Worm (Caenorhabditis elegans) whole organism, L2 larva: Measurements from ENCODE around the gene zipt-2.1.
A peak's percentile ranks its signal among the peaks of the same experiment; 100 is the strongest.

ENCODE experiments used
- C34F6.9 ChIP-seq: fragments of 150-350 bp; optimal IDR thresholded peaks from 2 replicates; lab custom pipeline; 2014; ENCODE audit warnings: missing biosample characterization, missing genetic modification characterization
- F13H6.1 ChIP-seq: sonication (generic microtip); optimal IDR thresholded peaks from 2 replicates; lab custom pipeline; 2016; ENCODE audit warnings: missing genetic modification characterization, missing compliant biosample characterization
- R02D3.7 ChIP-seq: fragments of 150-350 bp; optimal IDR thresholded peaks from 2 replicates; lab custom pipeline; 2014; ENCODE audit warnings: missing biosample characterization, missing genetic modification characterization
- ZK546.5 ChIP-seq: sonication (generic microtip); optimal IDR thresholded peaks from 2 replicates; lab custom pipeline; 2017; ENCODE audit warnings: missing biosample characterization, missing genetic modification characterization
- alr-1 ChIP-seq: fragments of 150-350 bp; optimal IDR thresholded peaks from 2 replicates; lab custom pipeline; 2014; ENCODE audit warnings: missing biosample characterization, missing genetic modification characterization
- aly-2 ChIP-seq: fragments of 150-350 bp; optimal IDR thresholded peaks from 2 replicates; lab custom pipeline; 2014; ENCODE audit warnings: missing biosample characterization, missing genetic modification characterization
- ama-1 ChIP-seq: fragments of 150-350 bp; optimal IDR thresholded peaks from 2 replicates; lab custom pipeline; 2018; ENCODE audit warnings: inconsistent platforms
- ceh-82 ChIP-seq: fragments of 150-350 bp; optimal IDR thresholded peaks from 2 replicates; lab custom pipeline; 2014; ENCODE audit warnings: missing biosample characterization, missing genetic modification characterization
- dmd-4 ChIP-seq: sonication (generic microtip); optimal IDR thresholded peaks from 2 replicates; lab custom pipeline; 2017; ENCODE audit warnings: missing biosample characterization, missing genetic modification characterization
- elt-3 ChIP-seq: sonication (generic microtip); optimal IDR thresholded peaks from 2 replicates; lab custom pipeline; 2017; ENCODE audit warnings: missing biosample characterization, missing genetic modification characterization
- fos-1 ChIP-seq: fragments of 150-350 bp; optimal IDR thresholded peaks from 2 replicates; lab custom pipeline; 2014; ENCODE audit warnings: missing biosample characterization, missing genetic modification characterization
- gmeb-1 ChIP-seq: fragments of 150-350 bp; optimal IDR thresholded peaks from 2 replicates; lab custom pipeline; 2014; ENCODE audit warnings: missing biosample characterization, missing genetic modification characterization
- lin-13 ChIP-seq: fragments of 150-350 bp; optimal IDR thresholded peaks from 2 replicates; lab custom pipeline; 2014; ENCODE audit warnings: missing biosample characterization, missing genetic modification reagents, missing genetic modification characterization
- lin-39 ChIP-seq: fragments of 150-350 bp; optimal IDR thresholded peaks from 2 replicates; lab custom pipeline; 2014; ENCODE audit warnings: missing biosample characterization, missing genetic modification reagents, missing genetic modification characterization
- lsy-2 ChIP-seq, 2 experiments: fragments of 150-350 bp in 1 of 2; sonication (generic microtip) in 1 of 2; optimal IDR thresholded peaks; 2 replicates each; lab custom pipeline; 2014 to 2017; ENCODE audit warnings: missing biosample characterization in 2 of 2, missing genetic modification characterization in 2 of 2
- mbf-1 ChIP-seq: sonication (generic microtip); optimal IDR thresholded peaks from 2 replicates; lab custom pipeline; 2017; ENCODE audit warnings: missing biosample characterization, missing genetic modification characterization
- mdl-1 ChIP-seq, 2 experiments: fragments of 150-350 bp in 1 of 2; sonication (generic microtip) in 1 of 2; optimal IDR thresholded peaks; 2 replicates each; lab custom pipeline; 2017; ENCODE audit warnings: missing biosample characterization in 2 of 2, missing genetic modification characterization in 2 of 2
- nhr-10 ChIP-seq: sonication (generic microtip); optimal IDR thresholded peaks from 2 replicates; lab custom pipeline; 2017; ENCODE audit warnings: missing biosample characterization, missing genetic modification characterization
- nhr-11 ChIP-seq: fragments of 150-350 bp; optimal IDR thresholded peaks from 2 replicates; lab custom pipeline; 2014; ENCODE audit warnings: missing biosample characterization, missing genetic modification characterization
- nhr-12 ChIP-seq: fragments of 150-350 bp; optimal IDR thresholded peaks from 2 replicates; lab custom pipeline; 2014; ENCODE audit warnings: missing biosample characterization, missing genetic modification characterization
- nhr-129 ChIP-seq: fragments of 150-350 bp; optimal IDR thresholded peaks from 2 replicates; lab custom pipeline; 2014; ENCODE audit warnings: missing biosample characterization, missing genetic modification characterization
- nhr-21 ChIP-seq: fragments of 150-350 bp; optimal IDR thresholded peaks from 2 replicates; lab custom pipeline; 2014; ENCODE audit warnings: missing biosample characterization, missing genetic modification characterization
- nhr-23 ChIP-seq: fragments of 150-350 bp; optimal IDR thresholded peaks from 2 replicates; lab custom pipeline; 2014; ENCODE audit warnings: missing biosample characterization, missing genetic modification reagents, missing genetic modification characterization
- nhr-25 ChIP-seq: fragments of 150-350 bp; sonication (generic microtip); optimal IDR thresholded peaks from 3 replicates; lab custom pipeline; 2014; ENCODE audit warnings: missing biosample characterization, missing genetic modification characterization
- peb-1 ChIP-seq: fragments of 150-350 bp; optimal IDR thresholded peaks from 2 replicates; lab custom pipeline; 2014; ENCODE audit warnings: missing biosample characterization, missing genetic modification characterization
- sem-4 ChIP-seq: fragments of 150-350 bp; optimal IDR thresholded peaks from 2 replicates; lab custom pipeline; 2014; ENCODE audit warnings: missing biosample characterization, missing genetic modification reagents, missing genetic modification characterization
- skn-1 ChIP-seq: sonication (generic microtip); optimal IDR thresholded peaks from 2 replicates; lab custom pipeline; 2017; ENCODE audit warnings: missing biosample characterization, missing genetic modification characterization
- sma-3 ChIP-seq: sonication (generic microtip); optimal IDR thresholded peaks from 2 replicates; lab custom pipeline; 2016; ENCODE audit warnings: missing genetic modification reagents, missing genetic modification characterization, missing compliant biosample characterization
- sma-9 ChIP-seq, 2 experiments: fragments of 150-350 bp in 1 of 2; sonication (generic microtip) in 1 of 2; optimal IDR thresholded peaks; 2 replicates each; lab custom pipeline; 2014 to 2016; ENCODE audit warnings: missing genetic modification characterization in 2 of 2, mild to moderate bottlenecking in 1 of 2, missing biosample characterization in 1 of 2, missing compliant biosample characterization in 1 of 2, missing genetic modification reagents in 1 of 2, moderate library complexity in 1 of 2
- snpc-4 ChIP-seq: fragments of 150-350 bp; optimal IDR thresholded peaks from 2 replicates; lab custom pipeline; 2014; ENCODE audit warnings: missing biosample characterization, missing genetic modification characterization
- unc-55 ChIP-seq: fragments of 150-350 bp; sonication (generic microtip); optimal IDR thresholded peaks from 3 replicates; lab custom pipeline; 2014; ENCODE audit warnings: missing biosample characterization, missing genetic modification reagents, missing genetic modification characterization
- unc-62 ChIP-seq: fragments of 150-350 bp; optimal IDR thresholded peaks from 2 replicates; lab custom pipeline; 2014; ENCODE audit warnings: missing biosample characterization, missing genetic modification reagents, missing genetic modification characterization
- zag-1 ChIP-seq: fragments of 150-350 bp; optimal IDR thresholded peaks from 2 replicates; lab custom pipeline; 2014; ENCODE audit warnings: missing biosample characterization, missing genetic modification characterization
- ztf-11 ChIP-seq: sonication (generic microtip); optimal IDR thresholded peaks from 2 replicates; lab custom pipeline; 2017; ENCODE audit warnings: missing biosample characterization, missing genetic modification characterization
- ztf-4 ChIP-seq: fragments of 150-350 bp; optimal IDR thresholded peaks from 2 replicates; lab custom pipeline; 2014; ENCODE audit warnings: missing biosample characterization, missing genetic modification characterization

Gene zipt-2.1

DNA sequence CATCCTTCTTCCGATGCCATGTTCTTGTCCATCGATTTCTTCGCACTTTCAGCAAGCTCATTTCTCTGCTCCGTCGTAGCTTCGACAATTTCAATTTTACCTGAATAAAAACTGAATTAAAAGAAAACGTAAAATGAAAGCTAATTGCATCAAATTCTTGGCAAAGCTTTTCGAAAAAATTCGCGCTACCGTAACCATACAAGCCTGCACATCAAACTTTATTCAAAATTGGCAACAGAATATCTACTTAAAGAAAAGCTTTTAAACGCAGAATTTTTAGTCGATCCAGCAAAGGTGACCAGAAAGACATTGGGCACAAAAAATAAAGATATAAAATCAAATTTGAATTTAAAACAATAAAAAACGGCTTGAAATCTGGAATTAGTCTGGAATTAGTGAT lies 42.8 kb downstream of the zipt-2.1 start:
- TF ChIP-seq sem-4 (no peak), nhr-21 (tag; lab: Kevin White, UChicago) (no peak), lsy-2 (tag; optimal IDR thresholded peaks at IDR 0.05; lab: Kevin White, UChicago) (no peak), alr-1 (tag; lab: Kevin White, UChicago) (no peak), sma-9 (GFP tag; optimal IDR thresholded peaks at IDR 0.05; lab: Kevin White, UChicago) (no peak), sma-9 (tag; optimal IDR thresholded peaks at IDR 0.05; lab: Kevin White, UChicago) (no peak), peb-1 (no peak), ZK546.5 (tag; lab: Kevin White, UChicago) (no peak), skn-1 (tag; lab: Kevin White, UChicago) (no peak), nhr-11 (tag; lab: Kevin White, UChicago) (no peak), snpc-4 (no peak), aly-2 (no peak), unc-62 (GFP tag; lab: Kevin White, UChicago) (no peak), F13H6.1 (no peak), mbf-1 (tag; lab: Kevin White, UChicago) (no peak), R02D3.7 (tag; lab: Kevin White, UChicago) (no peak), dmd-4 (tag; lab: Kevin White, UChicago) (no peak)

- TF ChIP-seq lin-13 (GFP tag; lab: Kevin White, UChicago) (peak; percentile 26), nhr-129 (tag; lab: Kevin White, UChicago) (peak; percentile 19), F13H6.1 (peak; percentile 7), C34F6.9 (tag; lab: Kevin White, UChicago) (peak; percentile 48), unc-55 (GFP tag; lab: Kevin White, UChicago) (peak; percentile 41), snpc-4 (no peak), lsy-2 (tag; optimal IDR thresholded peaks at IDR 0.05; lab: Kevin White, UChicago) (peak; percentile 76 to 95), nhr-12 (tag; lab: Kevin White, UChicago) (no peak)
Observed at ce11 chrIV:10842705-10843364, 43.4 kb downstream of the zipt-2.1 start, which contains the start of gene T11G6.5. Gene T11G6.5 (minus strand): TSS chrIV:10842755.

DNA sequence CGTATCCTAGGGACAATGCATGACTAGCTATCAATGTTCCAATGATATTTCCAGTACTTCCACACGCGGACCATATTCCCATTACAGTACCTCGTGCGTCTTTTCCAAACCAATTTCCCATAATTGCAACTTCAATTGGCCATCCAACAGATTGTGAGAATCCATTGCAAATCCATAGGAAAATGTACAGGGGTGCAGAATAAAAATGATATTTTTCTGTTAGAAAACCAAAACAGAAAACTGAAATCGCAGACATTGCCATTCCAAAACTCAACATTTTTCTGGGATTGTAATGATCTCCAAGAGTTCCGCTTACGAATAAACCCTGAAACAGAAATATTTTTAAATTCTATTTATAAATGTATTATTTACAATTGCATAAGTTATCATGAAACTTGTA lies 51.7 kb downstream of the zipt-2.1 start:
- TF ChIP-seq nhr-23 (tag; lab: Kevin White, UChicago) = no peak
- TF ChIP-seq zag-1 (tag; lab: Kevin White, UChicago) = no peak
- no peak for TF ChIP-seq mdl-1 (tag; optimal IDR thresholded peaks at IDR 0.05; lab: Kevin White, UChicago)
- no peak for TF ChIP-seq F13H6.1
- TF ChIP-seq ztf-11 (tag; lab: Kevin White, UChicago) = no peak
- TF ChIP-seq fos-1 (tag; lab: Kevin White, UChicago) = no peak
- TF ChIP-seq unc-55 (GFP tag; lab: Kevin White, UChicago) = no peak
- TF ChIP-seq sma-9 (GFP tag; optimal IDR thresholded peaks at IDR 0.05; lab: Kevin White, UChicago) = no peak
- no peak for TF ChIP-seq sma-9 (tag; optimal IDR thresholded peaks at IDR 0.05; lab: Kevin White, UChicago)
- no peak for TF ChIP-seq elt-3 (tag; lab: Kevin White, UChicago)
- no peak for TF ChIP-seq sma-3 (GFP tag; lab: Kevin White, UChicago)
- no peak for TF ChIP-seq nhr-21 (tag; lab: Kevin White, UChicago)
- TF ChIP-seq lin-39 (tag; lab: Kevin White, UChicago) = no peak
- no peak for TF ChIP-seq nhr-25 (tag; lab: Kevin White, UChicago)
- TF ChIP-seq ceh-82 (tag; lab: Kevin White, UChicago) = no peak
- no peak for TF ChIP-seq ama-1 (lab: Kevin White, UChicago)
- TF ChIP-seq ZK546.5 (tag; lab: Kevin White, UChicago) = no peak
- TF ChIP-seq, all 48 proteins: peak for 0

ce11 chrIV:10851833-10852232 lies 52.4 kb downstream of the zipt-2.1 start, which contains the start of gene T11G6.4:
Gene T11G6.4 (minus strand): TSS chrIV:10851933.
- no peak for TF ChIP-seq ztf-11 (tag; lab: Kevin White, UChicago)
- TF ChIP-seq nhr-25 (tag; lab: Kevin White, UChicago) = no peak
- no peak for TF ChIP-seq nhr-10
- TF ChIP-seq mbf-1 (tag; lab: Kevin White, UChicago) = no peak
- TF ChIP-seq gmeb-1 (tag; lab: Kevin White, UChicago) = no peak
- TF ChIP-seq lsy-2 (tag; optimal IDR thresholded peaks at IDR 0.05; lab: Kevin White, UChicago) = no peak
- no peak for TF ChIP-seq nhr-21 (tag; lab: Kevin White, UChicago)
- TF ChIP-seq ztf-4 = no peak
- TF ChIP-seq, all 48 proteins: peak for 0
